Fruit fly (Drosophila melanogaster) whole organism, embryonic: ENCODE data around the gene Naam.

Experiments
- Bdp1 ChIP-seq: fragments of 200-800 bp; sonication (Bioruptor generic); optimal IDR thresholded peaks from 3 replicates; lab custom pipeline; 2016; ENCODE audit warnings: missing biosample characterization, missing genetic modification characterization
- Bgb ChIP-seq: fragments of 200-800 bp; sonication (Bioruptor generic); IDR thresholded peaks from 2 replicates; pipeline ENCODE4 v1.3.6; 2022; ENCODE audit warnings: missing biosample characterization, missing genetic modification characterization; ENCODE audit not compliant: partially characterized antibody
- Blimp-1 ChIP-seq: fragments of 200-800 bp; sonication (Bioruptor generic); optimal IDR thresholded peaks from 3 replicates; lab custom pipeline; 2018; ENCODE audit warnings: missing biosample characterization, missing genetic modification characterization, mild to moderate bottlenecking, moderate library complexity, missing genetic modification reagents
- CG10462 ChIP-seq: fragments of 200-800 bp; sonication (Bioruptor generic); optimal IDR thresholded peaks from 2 replicates; lab custom pipeline; 2016; ENCODE audit warnings: missing biosample characterization, missing genetic modification characterization
- CG12104 ChIP-seq: fragments of 200-800 bp; sonication (Bioruptor generic); optimal IDR thresholded peaks from 3 replicates; lab custom pipeline; 2016; ENCODE audit warnings: missing biosample characterization, missing genetic modification characterization
- CG12155 ChIP-seq: fragments of 200-800 bp; sonication (Bioruptor generic); optimal IDR thresholded peaks from 3 replicates; lab custom pipeline; 2016; ENCODE audit warnings: missing biosample characterization, missing genetic modification characterization
- CG12659 ChIP-seq: fragments of 200-800 bp; sonication (Bioruptor generic); optimal IDR thresholded peaks from 3 replicates; lab custom pipeline; 2017; ENCODE audit warnings: mild to moderate bottlenecking, missing biosample characterization, missing genetic modification reagents, missing genetic modification characterization
- CG12769 ChIP-seq: fragments of 200-800 bp; sonication (Bioruptor generic); optimal IDR thresholded peaks from 2 replicates; lab custom pipeline; 2019; ENCODE audit warnings: missing biosample characterization, mild to moderate bottlenecking, missing genetic modification characterization, moderate library complexity
- CG14667 ChIP-seq: fragments of 200-800 bp; sonication (Bioruptor generic); IDR thresholded peaks from 2 replicates; pipeline ENCODE4 v1.3.6; 2022; ENCODE audit warnings: missing biosample characterization, missing genetic modification characterization
- CG14860 ChIP-seq: fragments of 200-800 bp; sonication (Bioruptor generic); IDR thresholded peaks from 3 replicates; pipeline ENCODE4 v1.3.6; 2022; ENCODE audit warnings: missing biosample characterization, missing genetic modification characterization; ENCODE audit not compliant: partially characterized antibody
- CG16813 ChIP-seq: fragments of 200-800 bp; sonication (Bioruptor generic); IDR thresholded peaks from 3 replicates; pipeline ENCODE4 v1.3.6; 2022; ENCODE audit warnings: missing biosample characterization, missing genetic modification characterization; ENCODE audit not compliant: partially characterized antibody
- CG17912 ChIP-seq: fragments of 200-800 bp; sonication (Bioruptor generic); optimal IDR thresholded peaks from 2 replicates; lab custom pipeline; 2018; ENCODE audit warnings: missing biosample characterization, mild to moderate bottlenecking, missing genetic modification characterization
- CG42726 ChIP-seq: fragments of 200-800 bp; sonication (Bioruptor generic); IDR thresholded peaks from 2 replicates; pipeline ENCODE4 v1.3.6; 2022; ENCODE audit warnings: missing biosample characterization, missing genetic modification characterization; ENCODE audit not compliant: partially characterized antibody
- CG7357 ChIP-seq: fragments of 200-800 bp; sonication (Bioruptor generic); IDR thresholded peaks from 3 replicates; pipeline ENCODE4 v1.3.6; 2022; ENCODE audit warnings: missing biosample characterization, missing genetic modification characterization
- CkIIα-i1 ChIP-seq: fragments of 200-800 bp; sonication (Bioruptor generic); IDR thresholded peaks from 2 replicates; pipeline ENCODE4 v1.3.6; 2022; ENCODE audit warnings: missing biosample characterization, missing genetic modification characterization
- Deaf1 ChIP-seq: fragments of 200-800 bp; optimal IDR thresholded peaks from 3 replicates; lab custom pipeline; 2019; ENCODE audit warnings: missing biosample characterization, mild to moderate bottlenecking, missing genetic modification characterization, moderate library complexity
- HLH3B ChIP-seq: fragments of 200-800 bp; sonication (Bioruptor generic); IDR thresholded peaks from 2 replicates; pipeline ENCODE4 v1.3.6; 2022; ENCODE audit warnings: missing biosample characterization, missing genetic modification characterization
- HLH4C ChIP-seq: fragments of 200-800 bp; sonication (Bioruptor generic); IDR thresholded peaks from 3 replicates; pipeline ENCODE4 v1.3.6; 2022; ENCODE audit warnings: missing biosample characterization, missing genetic modification characterization; ENCODE audit not compliant: partially characterized antibody
- HmgD ChIP-seq: fragments of 200-800 bp; sonication (Bioruptor generic); optimal IDR thresholded peaks from 3 replicates; lab custom pipeline; 2016; ENCODE audit warnings: missing biosample characterization, missing genetic modification characterization
- Hr78 ChIP-seq, 2 experiments: fragments of 200-800 bp in 1 of 2; fragments of >200 bp in 1 of 2; sonication (Bioruptor generic) in 1 of 2; optimal IDR thresholded peaks; 2 replicates each; lab custom pipeline; 2017 to 2019; ENCODE audit warnings: missing biosample characterization in 2 of 2, missing genetic modification characterization in 2 of 2, mild to moderate bottlenecking in 1 of 2, moderate library complexity in 1 of 2
- MESR4 ChIP-seq: fragments of 200-800 bp; sonication (Bioruptor generic); optimal IDR thresholded peaks from 2 replicates; lab custom pipeline; 2018; ENCODE audit warnings: missing biosample characterization, mild to moderate bottlenecking, missing genetic modification characterization, moderate library complexity
- Opbp ChIP-seq: fragments of 200-800 bp; sonication (Bioruptor generic); IDR thresholded peaks from 3 replicates; pipeline ENCODE4 v1.3.6; 2022; ENCODE audit warnings: missing biosample characterization, missing genetic modification characterization; ENCODE audit not compliant: partially characterized antibody
- Pdp1 ChIP-seq, 2 experiments: fragments of 200-800 bp; sonication (Bioruptor generic); optimal IDR thresholded peaks; 3 replicates each; lab custom pipeline; 2016; ENCODE audit warnings: missing biosample characterization in 2 of 2, missing genetic modification characterization in 2 of 2, mild to moderate bottlenecking in 1 of 2, moderate library complexity in 1 of 2
- amos ChIP-seq: fragments of 200-800 bp; sonication (Bioruptor generic); IDR thresholded peaks from 2 replicates; pipeline ENCODE4 v1.3.6; 2022; ENCODE audit warnings: missing biosample characterization, missing genetic modification characterization; ENCODE audit not compliant: partially characterized antibody
- ato ChIP-seq: fragments of 200-800 bp; sonication (Bioruptor generic); IDR thresholded peaks from 2 replicates; pipeline ENCODE4 v1.3.6; 2022; ENCODE audit warnings: missing biosample characterization, missing genetic modification characterization; ENCODE audit not compliant: partially characterized antibody
- bbx ChIP-seq: fragments of 200-800 bp; sonication (Bioruptor generic); IDR thresholded peaks from 2 replicates; pipeline ENCODE4 v1.3.6; 2022; ENCODE audit warnings: missing biosample characterization, missing genetic modification characterization; ENCODE audit not compliant: partially characterized antibody
- crol ChIP-seq: fragments of 200-800 bp; sonication (Bioruptor generic); IDR thresholded peaks from 2 replicates; pipeline ENCODE4 v1.3.6; 2022; ENCODE audit warnings: missing biosample characterization, missing genetic modification characterization
- dan ChIP-seq: fragments of 200-800 bp; sonication (Bioruptor generic); IDR thresholded peaks from 2 replicates; pipeline ENCODE4 v1.3.6; 2022; ENCODE audit warnings: missing biosample characterization, missing genetic modification characterization
- dmrt11E ChIP-seq: fragments of 200-800 bp; sonication (Bioruptor generic); optimal IDR thresholded peaks from 3 replicates; lab custom pipeline; 2018; ENCODE audit warnings: missing biosample characterization, mild to moderate bottlenecking, missing genetic modification characterization, moderate library complexity
- ems ChIP-seq: fragments of 200-800 bp; sonication (Bioruptor generic); optimal IDR thresholded peaks from 3 replicates; lab custom pipeline; 2016; ENCODE audit warnings: missing biosample characterization, missing genetic modification characterization
- fd3F ChIP-seq: fragments of 200-800 bp; sonication (Bioruptor generic); optimal IDR thresholded peaks from 2 replicates; lab custom pipeline; 2018; ENCODE audit warnings: missing biosample characterization, mild to moderate bottlenecking, missing genetic modification characterization, moderate library complexity
- hb ChIP-seq: fragments of 200-800 bp; sonication (Bioruptor generic); IDR thresholded peaks from 3 replicates; pipeline ENCODE4 v1.3.6; 2022; ENCODE audit warnings: missing biosample characterization, missing genetic modification characterization; ENCODE audit not compliant: partially characterized antibody
- hth ChIP-seq: fragments of >200 bp; optimal IDR thresholded peaks from 2 replicates; lab custom pipeline; 2017; ENCODE audit warnings: inconsistent platforms
- kni ChIP-seq: fragments of 200-800 bp; sonication (Bioruptor generic); optimal IDR thresholded peaks from 3 replicates; lab custom pipeline; 2017; ENCODE audit warnings: mild to moderate bottlenecking, missing biosample characterization, missing genetic modification reagents, missing genetic modification characterization
- knrl ChIP-seq: fragments of 200-800 bp; sonication (Bioruptor generic); IDR thresholded peaks from 3 replicates; pipeline ENCODE4 v1.3.6; 2022; ENCODE audit warnings: missing biosample characterization, missing genetic modification characterization; ENCODE audit not compliant: partially characterized antibody
- luna ChIP-seq: fragments of 200-800 bp; sonication (Bioruptor generic); optimal IDR thresholded peaks from 2 replicates; lab custom pipeline; 2016; ENCODE audit warnings: missing biosample characterization, missing genetic modification characterization
- mld ChIP-seq: fragments of 200-800 bp; sonication (Bioruptor generic); IDR thresholded peaks from 3 replicates; pipeline ENCODE4 v1.3.6; 2022; ENCODE audit warnings: missing biosample characterization, missing genetic modification characterization; ENCODE audit not compliant: partially characterized antibody
- onecut ChIP-seq: fragments of 200-800 bp; sonication (Bioruptor generic); IDR thresholded peaks from 2 replicates; pipeline ENCODE4 v1.3.6; 2022; ENCODE audit warnings: missing biosample characterization, missing genetic modification characterization
- otp ChIP-seq: fragments of 200-800 bp; sonication (Bioruptor generic); IDR thresholded peaks from 3 replicates; pipeline ENCODE4, ENCODE4 v1.3.6; 2022; ENCODE audit warnings: missing biosample characterization, missing genetic modification characterization
- slbo ChIP-seq: fragments of 200-800 bp; sonication (Bioruptor generic); IDR thresholded peaks from 2 replicates; pipeline ENCODE4 v1.3.6; 2022; ENCODE audit warnings: missing biosample characterization, missing genetic modification characterization
- slp2 ChIP-seq: fragments of 200-800 bp; sonication (Bioruptor generic); optimal IDR thresholded peaks from 2 replicates; lab custom pipeline; 2016; ENCODE audit warnings: missing biosample characterization, missing genetic modification characterization
- sqz ChIP-seq: fragments of 200-800 bp; sonication (Bioruptor generic); optimal IDR thresholded peaks from 3 replicates; lab custom pipeline; 2018; ENCODE audit warnings: missing biosample characterization, mild to moderate bottlenecking, missing genetic modification characterization
- vnd ChIP-seq: fragments of 200-800 bp; sonication (Bioruptor generic); IDR thresholded peaks from 3 replicates; pipeline ENCODE4 v1.3.6; 2022; ENCODE audit warnings: missing biosample characterization, missing genetic modification characterization; ENCODE audit not compliant: partially characterized antibody
- vvl ChIP-seq: fragments of 200-800 bp; sonication (Bioruptor generic); IDR thresholded peaks from 2 replicates; pipeline ENCODE4 v1.3.6; 2022; ENCODE audit warnings: missing biosample characterization, missing genetic modification characterization
- wdn ChIP-seq: fragments of 200-800 bp; sonication (Bioruptor generic); IDR thresholded peaks from 2 replicates; pipeline ENCODE4 v1.3.6; 2022; ENCODE audit warnings: missing biosample characterization, missing genetic modification characterization
- wek ChIP-seq: fragments of 200-800 bp; sonication (Bioruptor generic); optimal IDR thresholded peaks from 3 replicates; lab custom pipeline; 2018; ENCODE audit warnings: missing biosample characterization, mild to moderate bottlenecking, missing genetic modification characterization, moderate library complexity

Naam gene

DNA sequence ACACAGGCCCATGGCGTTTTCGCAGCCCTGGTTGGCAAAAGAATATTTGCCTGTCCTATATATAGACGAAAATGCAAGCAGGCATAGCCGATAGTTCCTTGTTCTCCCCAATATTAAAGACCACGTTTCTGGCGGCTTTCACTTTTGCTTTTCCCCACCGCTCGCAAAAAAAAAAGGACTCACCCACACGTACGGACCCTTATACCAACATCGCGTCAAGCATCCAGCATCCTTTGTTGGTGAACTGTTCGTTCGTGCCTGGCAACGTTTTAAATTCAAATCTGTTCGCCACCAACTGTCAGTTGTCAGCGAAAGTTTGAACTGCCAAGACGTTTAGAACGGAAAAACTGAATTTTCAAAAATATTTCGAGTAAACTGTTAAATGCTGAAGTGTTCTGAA, 11.8 kb upstream of the Naam start, which contains the start of gene ort:
TSS of gene ort (plus strand) at position 301 of the 400 bp plus-strand sequence.
- no peak for TF ChIP-seq otp
- no peak for TF ChIP-seq slbo (GFP tag; lab: Robert Waterston, UW)
- TF ChIP-seq slp2 (GFP tag; lab: Kevin White, UChicago): no peak
- TF ChIP-seq wdn (GFP tag; lab: Robert Waterston, UW): no peak
- no peak for TF ChIP-seq kni (GFP tag; lab: Kevin White, UChicago)
- TF ChIP-seq ems (GFP tag; lab: Kevin White, UChicago): no peak
- no peak for TF ChIP-seq CG17912 (GFP tag; lab: Kevin White, UChicago)
- TF ChIP-seq hth (lab: Kevin White, UChicago): no peak
- no peak for TF ChIP-seq fd3F (GFP tag; lab: Kevin White, UChicago)
- TF ChIP-seq vnd (GFP tag; lab: Robert Waterston, UW): no peak
- TF ChIP-seq dmrt11E (tag; lab: Kevin White, UChicago): no peak
- TF ChIP-seq Pdp1 (GFP tag; optimal IDR thresholded peaks at IDR 0.05; lab: Kevin White, UChicago): no peak
- TF ChIP-seq CG12659: no peak
- TF ChIP-seq HmgD (GFP tag; lab: Kevin White, UChicago): no peak
- no peak for TF ChIP-seq CkIIα-i1
- no peak for TF ChIP-seq HLH3B (GFP tag; lab: Robert Waterston, UW)

DNA sequence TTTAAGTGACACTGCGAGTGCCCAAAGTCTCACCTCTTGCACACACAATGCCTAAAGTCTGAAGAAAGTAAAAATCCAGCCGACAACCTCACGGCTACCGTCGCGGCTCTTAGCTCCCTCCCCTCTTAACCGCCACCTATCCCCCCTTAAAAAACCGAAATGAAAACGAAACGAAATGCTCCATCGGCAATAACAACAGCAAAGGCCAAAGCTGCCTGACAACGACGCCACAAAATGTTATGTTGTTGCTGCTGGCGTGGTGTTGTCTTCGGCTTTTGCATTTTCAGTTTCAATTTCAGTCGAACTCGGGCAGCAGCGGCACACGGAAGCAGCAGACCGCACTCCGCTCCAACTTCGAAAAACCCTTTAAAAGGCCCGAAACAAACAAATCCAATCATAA, 6.5 kb upstream of the Naam start, which contains the start of gene CG7432:
TSS of gene CG7432 (plus strand) at position 295 of the 400 bp plus-strand sequence.
- TF ChIP-seq Deaf1 (peak; percentile 81), HLH4C (GFP tag; lab: Robert Waterston, UW) (0 out of 3 replicates have a peak, but pooled peaks have one; percentile 19), CG7357 (GFP tag; lab: Robert Waterston, UW) (no peak), sqz (GFP tag; lab: Kevin White, UChicago) (no peak), vvl (GFP tag; lab: Robert Waterston, UW) (0 out of 2 replicates have a peak, but pooled peaks have one; percentile 13), luna (GFP tag; lab: Kevin White, UChicago) (no peak), Blimp-1 (GFP tag; lab: Kevin White, UChicago) (peak; percentile 89), CG14667 (GFP tag; lab: Robert Waterston, UW) (no peak), crol (peak; percentile 44; the same call in 1 of the 2 replicates), onecut (GFP tag; lab: Robert Waterston, UW) (no peak), hb (GFP tag; lab: Robert Waterston, UW) (0 out of 3 replicates have a peak, but pooled peaks have one; percentile 44), CG12769 (tag; lab: Kevin White, UChicago) (peak; percentile 55)
- TF ChIP-seq, all 482 proteins: peak for 7

DNA sequence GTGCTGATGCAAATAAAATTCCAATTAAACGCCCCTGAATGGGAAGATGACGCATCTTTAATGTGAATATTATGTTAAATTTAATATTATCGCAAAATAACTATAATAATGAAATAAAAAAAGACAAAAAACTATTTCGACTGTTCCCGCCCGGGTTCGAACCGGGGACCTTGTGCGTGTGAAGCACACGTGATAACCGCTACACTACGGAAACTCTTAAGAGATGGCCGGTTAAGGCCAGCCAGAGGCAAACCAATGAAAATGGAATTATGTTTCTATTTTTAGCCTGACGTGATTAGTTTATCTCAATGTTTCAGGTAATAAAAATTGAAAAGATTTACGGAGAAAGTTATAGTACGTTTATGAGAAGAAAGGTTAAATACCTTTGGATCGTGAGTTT, 886 bp downstream of the Naam start:
- TF ChIP-seq Opbp (peak; percentile 76; the same call in 2 of the 3 replicates), CG16813 (GFP tag; lab: Robert Waterston, UW) (peak; percentile 75), CG12155 (GFP tag; lab: Kevin White, UChicago) (no peak), CG12104 (GFP tag; lab: Kevin White, UChicago) (peak; percentile 16), CG17912 (GFP tag; lab: Kevin White, UChicago) (no peak), dan (GFP tag; lab: Robert Waterston, UW) (no peak), amos (GFP tag; lab: Robert Waterston, UW) (peak; percentile 71; the same call in 1 of the 2 replicates), wek (GFP tag; lab: Kevin White, UChicago) (no peak), Bdp1 (GFP tag; lab: Kevin White, UChicago) (peak; percentile 97), knrl (peak; percentile 38; the same call in 1 of the 3 replicates), CG10462 (GFP tag; lab: Kevin White, UChicago) (no peak), CG42726 (GFP tag; lab: Robert Waterston, UW) (peak; percentile 58; the same call in 1 of the 2 replicates), ato (GFP tag; lab: Robert Waterston, UW) (peak; percentile 50; the same call in 1 of the 2 replicates), CG14860 (0 out of 3 replicates have a peak, but pooled peaks have one; percentile 32), Hr78 (GFP tag; optimal IDR thresholded peaks at IDR 0.05; lab: Kevin White, UChicago) (no peak), Bgb (peak; percentile 77), mld (peak; percentile 75; the same call in 2 of the 3 replicates), bbx (GFP tag; lab: Robert Waterston, UW) (0 out of 2 replicates have a peak, but pooled peaks have one; percentile 44), MESR4 (GFP tag; lab: Kevin White, UChicago) (no peak)
